In the genomic region with DNA sequence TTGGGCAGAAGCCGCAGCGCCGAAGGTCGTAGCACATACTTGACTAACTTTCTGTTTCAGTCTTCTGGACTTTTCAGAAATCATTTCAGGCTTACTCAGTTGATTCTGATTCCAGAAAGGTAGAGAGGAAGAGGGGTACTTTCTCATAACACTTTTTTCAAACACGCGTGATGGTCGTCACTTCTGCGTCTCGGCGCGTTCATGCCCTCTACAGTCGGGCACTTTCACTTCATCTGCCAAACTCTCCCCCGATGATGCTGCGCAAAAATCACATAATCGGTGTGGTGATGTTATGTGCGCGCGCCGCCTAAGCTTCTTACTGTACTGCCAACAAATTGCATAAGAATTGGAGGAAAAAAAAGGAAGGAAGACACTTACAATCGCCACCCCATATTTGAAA, we compare ENCODE assay signal across 5 worm cellular contexts.
TF ChIP-seq lines count a peak whose summit lies in the region.

No protein-coding gene starts in this region.

TF ChIP-seq in whole organism, L1 larva, 84 proteins besides CTCF, POLR2A, EP300 and RAD21:
- no peak for TF ChIP-seq grh-1 (GFP tag; IDR thresholded peaks at IDR 0.05; lab: Robert Waterston, UW)
- no peak for TF ChIP-seq pqm-1 (tag; optimal IDR thresholded peaks at IDR 0.05; lab: Kevin White, UChicago)
- TF ChIP-seq nhr-85 (tag; lab: Kevin White, UChicago) = peak; percentile 72
- TF ChIP-seq nhr-20 (tag; optimal IDR thresholded peaks at IDR 0.05; lab: Kevin White, UChicago) = peak; percentile 4
- TF ChIP-seq dsc-1 (tag; optimal IDR thresholded peaks at IDR 0.05; lab: Kevin White, UChicago) = no peak
- TF ChIP-seq nhr-19 (GFP tag; conservative IDR thresholded peaks at IDR 0.05; lab: Robert Waterston, UW) = no peak
- peak; percentile 50 for TF ChIP-seq lin-14 (GFP tag; optimal IDR thresholded peaks at IDR 0.05; lab: Kevin White, UChicago)
- TF ChIP-seq sox-4 (tag; optimal IDR thresholded peaks at IDR 0.05; lab: Kevin White, UChicago) = no peak
- no peak for TF ChIP-seq mab-9 (GFP tag; IDR thresholded peaks at IDR 0.05; lab: Robert Waterston, UW)
- TF ChIP-seq unc-130 (tag; optimal IDR thresholded peaks at IDR 0.05; lab: Kevin White, UChicago) = no peak
- TF ChIP-seq dpl-1 (GFP tag; optimal IDR thresholded peaks at IDR 0.05; lab: Kevin White, UChicago) = no peak
- TF ChIP-seq snu-23 (GFP tag; optimal IDR thresholded peaks at IDR 0.05; lab: Kevin White, UChicago) = peak; percentile 26
- no peak for TF ChIP-seq nhr-77 (tag; optimal IDR thresholded peaks at IDR 0.05; lab: Kevin White, UChicago)
- TF ChIP-seq ces-1 (GFP tag; optimal IDR thresholded peaks at IDR 0.05; lab: Kevin White, UChicago) = no peak
- peak; percentile 96 for TF ChIP-seq blmp-1 (tag; optimal IDR thresholded peaks at IDR 0.05; lab: Kevin White, UChicago)
- TF ChIP-seq ztf-11 (tag; optimal IDR thresholded peaks at IDR 0.05; lab: Kevin White, UChicago) = no peak
TF ChIP-seq in whole organism, L1 larva: peak in this region for 5.

TF ChIP-seq in whole organism, L2 larva, 48 proteins besides CTCF, POLR2A, EP300 and RAD21 (continues in another document):
- no peak for TF ChIP-seq nhr-21 (tag; optimal IDR thresholded peaks at IDR 0.05; lab: Kevin White, UChicago)
- no peak for TF ChIP-seq zag-1 (tag; optimal IDR thresholded peaks at IDR 0.05; lab: Kevin White, UChicago)
- TF ChIP-seq ztf-1 (GFP tag; conservative IDR thresholded peaks at IDR 0.05; lab: Robert Waterston, UW) = no peak
- no peak for TF ChIP-seq unc-39 (tag; optimal IDR thresholded peaks at IDR 0.05; lab: Kevin White, UChicago)
- no peak for TF ChIP-seq ama-1 (optimal IDR thresholded peaks at IDR 0.05; lab: Kevin White, UChicago)
- no peak for TF ChIP-seq sem-4 (tag; optimal IDR thresholded peaks at IDR 0.05; lab: Kevin White, UChicago)
- no peak for TF ChIP-seq skn-1 (tag; optimal IDR thresholded peaks at IDR 0.05; lab: Kevin White, UChicago)
- TF ChIP-seq F13H6.1 (tag; optimal IDR thresholded peaks at IDR 0.05; lab: Kevin White, UChicago) = no peak
- TF ChIP-seq egl-27 (tag; optimal IDR thresholded peaks at IDR 0.05; lab: Kevin White, UChicago) = no peak
- no peak for TF ChIP-seq gmeb-1 (tag; optimal IDR thresholded peaks at IDR 0.05; lab: Kevin White, UChicago)
- TF ChIP-seq nhr-10 (tag; optimal IDR thresholded peaks at IDR 0.05; lab: Kevin White, UChicago) = no peak
- no peak for TF ChIP-seq lin-39 (tag; optimal IDR thresholded peaks at IDR 0.05; lab: Kevin White, UChicago)
- TF ChIP-seq lsy-2 (tag; optimal IDR thresholded peaks at IDR 0.05; lab: Kevin White, UChicago) = no peak
- TF ChIP-seq Y55F3AM.14 (GFP tag; optimal IDR thresholded peaks at IDR 0.05; lab: Kevin White, UChicago) = peak; percentile 33
- TF ChIP-seq ztf-4 (tag; optimal IDR thresholded peaks at IDR 0.05; lab: Kevin White, UChicago) = no peak
- no peak for TF ChIP-seq nhr-6 (tag; optimal IDR thresholded peaks at IDR 0.05; lab: Kevin White, UChicago)
- peak; percentile 16 for TF ChIP-seq nhr-129 (tag; optimal IDR thresholded peaks at IDR 0.05; lab: Kevin White, UChicago)
- no peak for TF ChIP-seq crh-2 (tag; optimal IDR thresholded peaks at IDR 0.05; lab: Kevin White, UChicago)
- TF ChIP-seq unc-55 (GFP tag; optimal IDR thresholded peaks at IDR 0.05; lab: Kevin White, UChicago) = no peak
- TF ChIP-seq lin-13 (GFP tag; optimal IDR thresholded peaks at IDR 0.05; lab: Kevin White, UChicago) = no peak

TF ChIP-seq in whole organism, L3 larva, 47 proteins besides CTCF, POLR2A, EP300 and RAD21:
- TF ChIP-seq nhr-67 (tag; optimal IDR thresholded peaks at IDR 0.05; lab: Kevin White, UChicago) (no peak), hmg-11 (tag; optimal IDR thresholded peaks at IDR 0.05; lab: Kevin White, UChicago) (no peak), aly-2 (tag; optimal IDR thresholded peaks at IDR 0.05; lab: Kevin White, UChicago) (no peak), sea-2 (GFP tag; optimal IDR thresholded peaks at IDR 0.05; lab: Kevin White, UChicago) (no peak), egl-27 (tag; optimal IDR thresholded peaks at IDR 0.05; lab: Kevin White, UChicago) (no peak), egl-5 (tag; optimal IDR thresholded peaks at IDR 0.05; lab: Kevin White, UChicago) (no peak), mdl-1 (tag; optimal IDR thresholded peaks at IDR 0.05; lab: Kevin White, UChicago) (no peak), nhr-28 (tag; optimal IDR thresholded peaks at IDR 0.05; lab: Kevin White, UChicago) (no peak), skn-1 (tag; optimal IDR thresholded peaks at IDR 0.05; lab: Kevin White, UChicago) (no peak), elt-1 (tag; optimal IDR thresholded peaks at IDR 0.05; lab: Kevin White, UChicago) (no peak), nhr-25 (tag; optimal IDR thresholded peaks at IDR 0.05; lab: Kevin White, UChicago) (peak; percentile 74), nhr-43 (tag; optimal IDR thresholded peaks at IDR 0.05; lab: Kevin White, UChicago; ENCODE audit: poor library complexity, severe bottlenecking) (peak; percentile 1), nhr-76 (tag; optimal IDR thresholded peaks at IDR 0.05; lab: Kevin White, UChicago) (no peak), ZK546.5 (tag; optimal IDR thresholded peaks at IDR 0.05; lab: Kevin White, UChicago) (no peak)

TF ChIP-seq in whole organism, L4 larva, 104 proteins besides CTCF, POLR2A, EP300 and RAD21:
- TF ChIP-seq nhr-6 (tag; optimal IDR thresholded peaks at IDR 0.05; lab: Kevin White, UChicago) (no peak), nhr-111 (GFP tag; optimal IDR thresholded peaks at IDR 0.05; lab: Kevin White, UChicago) (no peak), zag-1 (tag; optimal IDR thresholded peaks at IDR 0.05; lab: Kevin White, UChicago) (no peak), lin-13 (GFP tag; optimal IDR thresholded peaks at IDR 0.05; lab: Kevin White, UChicago) (no peak), snpc-1.2 (GFP tag; IDR thresholded peaks at IDR 0.05; lab: Robert Waterston, UW) (no peak), hlh-11 (tag; optimal IDR thresholded peaks at IDR 0.05; lab: Kevin White, UChicago) (peak; percentile 7)

TF ChIP-seq in whole organism, mixed stage, embryonic, 35 proteins besides CTCF, POLR2A, EP300 and RAD21:
- TF ChIP-seq blmp-1 (tag; optimal IDR thresholded peaks at IDR 0.05; lab: Kevin White, UChicago) (peak; percentile 60), zip-8 (tag; optimal IDR thresholded peaks at IDR 0.05; lab: Kevin White, UChicago) (no peak)
